Fruit fly (Drosophila melanogaster): ENCODE data around the gene CG7691.
A peak's percentile ranks its signal among the peaks of the same experiment; 100 is the strongest.

CG7691 gene

DNA sequence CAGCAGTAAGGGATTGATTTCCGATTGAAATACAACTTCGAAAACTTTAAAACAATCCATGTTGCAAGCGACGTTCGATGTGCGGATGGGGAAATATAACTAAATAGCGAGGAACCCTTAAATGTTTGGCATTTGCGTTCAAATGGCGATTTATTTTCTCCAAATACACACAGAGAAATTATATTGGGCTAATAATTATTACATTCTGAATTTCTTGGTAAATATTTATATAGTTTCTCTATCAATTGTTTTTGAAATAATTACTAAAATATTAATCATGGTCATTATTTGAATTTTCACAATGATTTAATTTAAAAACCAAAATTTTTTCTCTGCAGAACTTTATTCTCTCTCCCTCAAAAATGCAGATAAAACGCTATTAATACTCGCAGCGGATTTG is 5.4 kb downstream of the CG7691 start, which contains the start of the genes CG43210 and hemo:
TSS of gene CG43210 (minus strand) at position 101 of the 400 bp plus-strand sequence.
TSS of gene hemo (minus strand) at position 101 of the 400 bp plus-strand sequence.
- TF ChIP-seq gce (GFP tag; IDR thresholded peaks at IDR 0.05) (no peak), HLH4C (GFP tag; IDR thresholded peaks at IDR 0.05; ENCODE audit: partially characterized antibody) (no peak), CG10321 (GFP tag; IDR thresholded peaks at IDR 0.05) (no peak), CTCF (GFP tag; optimal IDR thresholded peaks at IDR 0.05) (no peak), tna (GFP tag; IDR thresholded peaks at IDR 0.05; ENCODE audit: partially characterized antibody) (no peak), az2 (GFP tag; optimal IDR thresholded peaks at IDR 0.05) (no peak), Meics (GFP tag; optimal IDR thresholded peaks at IDR 0.05) (no peak), pita (GFP tag; optimal IDR thresholded peaks at IDR 0.05) (no peak), danr (GFP tag; IDR thresholded peaks at IDR 0.05) (no peak), CG11504 (tag; optimal IDR thresholded peaks at IDR 0.05) (no peak), dati (GFP tag; IDR thresholded peaks at IDR 0.05) (no peak), Bdp1 (GFP tag; optimal IDR thresholded peaks at IDR 0.05) (no peak)

- TF ChIP-seq Pdp1 (GFP tag; optimal IDR thresholded peaks at IDR 0.05): peak in 1 of 2 experiments; percentile 90
- TF ChIP-seq CG14014 (GFP tag; IDR thresholded peaks at IDR 0.05): no peak
- no peak for TF ChIP-seq Doc3 (GFP tag; IDR thresholded peaks at IDR 0.05; ENCODE audit: partially characterized antibody)
- TF ChIP-seq Atf6 (GFP tag; IDR thresholded peaks at IDR 0.05): no peak
- TF ChIP-seq Sox100B (GFP tag; optimal IDR thresholded peaks at IDR 0.05): no peak
- no peak for TF ChIP-seq grn (GFP tag; optimal IDR thresholded peaks at IDR 0.05)
- TF ChIP-seq CG16863 (GFP tag; optimal IDR thresholded peaks at IDR 0.05): no peak
- no peak for TF ChIP-seq CG14441 (GFP tag; IDR thresholded peaks at IDR 0.05)
- no peak for TF ChIP-seq CG6765 (GFP tag; optimal IDR thresholded peaks at IDR 0.05)
- no peak for TF ChIP-seq Adf1 (GFP tag; IDR thresholded peaks at IDR 0.05)
- no peak for TF ChIP-seq CG17186 (GFP tag; optimal IDR thresholded peaks at IDR 0.05)
- peak; percentile 46 for TF ChIP-seq sens (GFP tag)
- no peak for TF ChIP-seq NFAT (GFP tag; IDR thresholded peaks at IDR 0.05)
- TF ChIP-seq otp (GFP tag; IDR thresholded peaks at IDR 0.05): no peak
- no peak for TF ChIP-seq H15 (GFP tag; IDR thresholded peaks at IDR 0.05)
- TF ChIP-seq CG4424 (GFP tag; optimal IDR thresholded peaks at IDR 0.05): no peak
- no peak for TF ChIP-seq grau (tag; optimal IDR thresholded peaks at IDR 0.05)
- no peak for TF ChIP-seq CG13287 (GFP tag; IDR thresholded peaks at IDR 0.05; ENCODE audit: partially characterized antibody)
- TF ChIP-seq CG12659 (GFP tag; optimal IDR thresholded peaks at IDR 0.05): no peak
- TF ChIP-seq wdn (GFP tag; IDR thresholded peaks at IDR 0.05): no peak
- TF ChIP-seq Fer1 (GFP tag; optimal IDR thresholded peaks at IDR 0.05): no peak
- peak; percentile 47; the same call in 1 of the 3 replicates for TF ChIP-seq z (GFP tag; IDR thresholded peaks at IDR 0.05)
- no peak for TF ChIP-seq bowl (GFP tag; IDR thresholded peaks at IDR 0.05)
- TF ChIP-seq vvl (GFP tag; IDR thresholded peaks at IDR 0.05): no peak
- TF ChIP-seq ftz-f1 (GFP tag; optimal IDR thresholded peaks at IDR 0.05): peak; percentile 41
- peak; percentile 43 for TF ChIP-seq ERR (GFP tag; optimal IDR thresholded peaks at IDR 0.05)
- TF ChIP-seq dm (GFP tag; optimal IDR thresholded peaks at IDR 0.05): no peak
- TF ChIP-seq Ptx1 (GFP tag; IDR thresholded peaks at IDR 0.05): no peak
- TF ChIP-seq zen (tag; optimal IDR thresholded peaks at IDR 0.05): no peak
- no peak for TF ChIP-seq ro (GFP tag; IDR thresholded peaks at IDR 0.05)
- TF ChIP-seq CG15514 (GFP tag; optimal IDR thresholded peaks at IDR 0.05): no peak
Measured at dm6 chr3R:18572240-18572803, 12.7 kb downstream of the CG7691 start.

All from whole organism, embryonic.